Worm (Caenorhabditis elegans) whole organism, L4/young adult: ENCODE data around the gene C04H5.1.

Experiments
- W03F9.2 ChIP-seq: fragments of 150-350 bp; optimal IDR thresholded peaks from 2 replicates; lab custom pipeline; 2014; ENCODE audit warnings: missing biosample characterization, missing genetic modification characterization
- dao-5 ChIP-seq: sonication (generic microtip); optimal IDR thresholded peaks from 2 replicates; lab custom pipeline; 2016; ENCODE audit warnings: missing genotype, missing genetic modification characterization, moderate library complexity, missing compliant biosample characterization
- him-1 ChIP-seq: sonication (generic microtip); optimal IDR thresholded peaks from 2 replicates; lab custom pipeline; 2016; ENCODE audit warnings: missing genotype, missing genetic modification reagents, missing genetic modification characterization, missing compliant biosample characterization

C04H5.1 gene

DNA sequence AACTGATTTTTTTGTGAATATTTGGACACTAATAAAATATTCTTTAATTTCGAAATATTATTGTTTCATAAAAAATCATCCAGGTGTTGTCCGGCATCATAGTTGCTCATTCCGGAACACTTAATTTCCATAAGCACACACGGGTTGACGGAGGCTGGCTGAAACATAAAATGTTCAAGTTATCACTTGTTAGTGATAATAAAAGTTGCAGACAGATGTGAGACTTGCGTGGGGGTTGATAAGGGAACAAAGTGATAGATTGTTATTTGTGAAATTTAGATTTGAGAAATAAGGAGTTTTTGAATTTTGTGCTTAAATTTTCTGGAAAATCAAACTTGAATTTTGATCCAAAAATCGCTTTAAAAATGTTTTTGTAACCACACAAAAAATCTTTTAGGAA lies 23.9 kb upstream of the C04H5.1 start:
- TF ChIP-seq W03F9.2 (tag; lab: Kevin White, UChicago) (no peak), him-1 (tag; lab: Kevin White, UChicago) (no peak), dao-5 (tag; lab: Kevin White, UChicago) (no peak)

DNA sequence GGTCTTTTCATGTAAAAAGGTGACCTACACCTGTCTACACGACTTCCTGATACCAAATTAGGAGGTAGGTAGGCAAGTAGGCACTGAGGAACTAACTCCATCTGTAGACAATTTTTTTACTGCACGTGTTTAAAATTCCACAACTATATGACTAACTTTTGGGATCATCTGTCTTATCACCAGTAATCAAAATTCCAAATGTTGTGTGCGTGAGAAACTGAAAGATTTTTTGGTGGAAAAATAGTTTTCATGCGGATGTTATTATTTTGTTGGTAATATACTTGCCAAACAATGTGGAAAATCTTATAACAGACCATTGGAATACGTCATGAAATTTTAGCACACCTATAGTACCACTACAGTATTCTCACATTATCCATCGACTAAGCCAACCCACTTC lies 22.9 kb upstream of the C04H5.1 start, which contains the start of gene K10H10.13:
Gene K10H10.13, minus strand, starts transcription at position 101 of the 400 bp plus-strand sequence.
- TF ChIP-seq dao-5 (tag; lab: Kevin White, UChicago) (no peak), W03F9.2 (tag; lab: Kevin White, UChicago) (no peak), him-1 (tag; lab: Kevin White, UChicago) (no peak)

DNA sequence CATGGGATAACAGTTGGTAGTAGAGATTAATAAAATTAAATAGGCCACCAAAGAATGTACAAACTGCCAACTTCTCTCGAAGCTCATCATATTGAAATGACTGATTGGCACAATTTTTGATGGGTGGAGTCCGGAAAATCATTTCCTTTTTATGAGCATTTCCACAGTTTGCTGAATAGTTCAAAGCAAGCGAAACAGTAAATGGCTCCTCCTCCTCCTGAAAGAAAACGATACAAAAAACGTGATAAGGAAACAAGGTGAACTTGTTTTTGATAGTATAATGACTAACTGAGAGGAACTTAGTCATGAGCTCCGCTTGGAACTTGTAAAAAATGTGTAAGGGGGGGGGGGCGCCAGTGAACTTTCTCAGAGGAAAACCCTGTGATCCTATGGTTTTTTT lies 19.1 kb upstream of the C04H5.1 start, which contains the start of gene K10H10.9:
Gene K10H10.9, minus strand, starts transcription at position 101 of the 400 bp plus-strand sequence.
- TF ChIP-seq dao-5 (tag; lab: Kevin White, UChicago) (no peak), him-1 (tag; lab: Kevin White, UChicago) (no peak), W03F9.2 (tag; lab: Kevin White, UChicago) (no peak)

DNA sequence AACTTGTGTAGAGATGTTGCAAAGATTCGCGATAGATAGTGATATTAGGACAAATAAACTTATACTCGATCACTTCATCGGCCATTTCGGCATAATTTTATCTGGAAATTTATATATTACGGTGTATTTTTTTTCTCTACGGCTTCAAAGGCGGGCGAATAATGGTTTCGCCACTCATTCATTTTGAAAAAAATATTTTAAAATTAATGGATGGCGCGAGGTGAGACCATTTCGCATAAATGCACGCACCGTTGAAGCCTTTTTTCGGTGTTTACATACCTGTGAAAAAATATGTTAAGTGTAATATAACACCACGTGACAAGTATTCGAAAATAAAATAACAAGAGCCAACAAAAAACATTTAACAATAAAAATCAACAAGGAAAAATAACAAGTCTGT lies 12.1 kb upstream of the C04H5.1 start, which contains the start of gene btb-19:
Gene btb-19, minus strand, starts transcription at position 101 of the 400 bp plus-strand sequence.
- no peak for TF ChIP-seq W03F9.2 (tag; lab: Kevin White, UChicago)
- TF ChIP-seq dao-5 (tag; lab: Kevin White, UChicago) = no peak
- TF ChIP-seq him-1 (tag; lab: Kevin White, UChicago) = no peak

DNA sequence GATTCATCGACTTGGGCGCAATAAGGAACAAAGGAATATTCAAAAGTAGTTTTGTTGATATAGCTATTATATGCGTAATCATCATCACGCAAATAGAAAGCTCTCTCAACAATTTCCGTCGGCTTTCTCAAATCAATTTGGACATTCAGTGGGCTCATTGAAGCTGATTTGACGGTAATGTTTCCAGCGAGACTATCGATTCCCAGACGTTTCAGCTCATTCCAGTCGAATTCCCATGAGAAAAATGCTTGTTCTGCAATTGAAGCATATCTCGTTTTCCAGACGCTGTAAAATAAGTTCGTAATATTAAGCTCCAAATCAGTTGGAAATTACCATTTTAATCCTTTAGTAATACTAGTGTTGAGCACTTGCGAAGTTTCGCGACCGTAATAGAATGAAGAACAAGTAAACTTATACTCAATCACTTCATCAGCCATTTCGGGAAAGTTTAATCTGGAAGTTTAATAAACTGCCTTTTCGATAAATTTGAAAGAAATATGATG lies 11.0 kb upstream of the C04H5.1 start, which contains the start of gene btb-20:
Gene btb-20, minus strand, starts transcription at position 453 of the 503 bp plus-strand sequence.
- no peak for TF ChIP-seq W03F9.2 (tag; lab: Kevin White, UChicago)
- TF ChIP-seq dao-5 (tag; lab: Kevin White, UChicago) = no peak
- no peak for TF ChIP-seq him-1 (tag; lab: Kevin White, UChicago)

DNA sequence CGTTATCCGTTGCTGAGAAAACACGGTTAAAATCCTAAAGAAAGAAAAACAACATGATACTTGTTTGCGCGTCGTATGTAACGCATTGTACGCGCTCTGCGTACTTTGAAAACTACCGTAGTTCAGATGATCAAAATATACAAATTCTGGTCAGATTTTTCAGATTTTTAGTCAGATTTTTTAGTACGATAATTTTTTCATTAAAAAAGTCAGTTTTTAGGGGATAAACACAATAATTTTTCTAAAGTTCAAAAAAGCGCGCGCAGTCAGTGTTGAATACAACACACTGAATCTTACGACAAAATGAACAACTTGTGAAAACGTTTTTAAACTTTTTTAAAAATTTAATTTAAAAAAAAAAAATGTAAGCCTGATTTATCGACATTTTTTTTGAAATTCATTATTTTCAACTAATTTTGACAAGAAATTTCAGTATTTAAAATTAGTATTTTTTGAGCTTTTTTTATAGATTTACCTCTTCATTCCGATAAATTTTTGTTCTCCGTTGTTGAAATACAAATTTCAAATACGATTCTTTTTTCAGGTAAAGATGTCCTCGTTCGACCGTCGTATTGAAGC lies 10.4 kb upstream of the C04H5.1 start, which contains the start of gene pot-2:
Gene pot-2, plus strand, starts transcription at position 529 of the 579 bp plus-strand sequence.
- TF ChIP-seq dao-5 (tag; lab: Kevin White, UChicago) = no peak

DNA sequence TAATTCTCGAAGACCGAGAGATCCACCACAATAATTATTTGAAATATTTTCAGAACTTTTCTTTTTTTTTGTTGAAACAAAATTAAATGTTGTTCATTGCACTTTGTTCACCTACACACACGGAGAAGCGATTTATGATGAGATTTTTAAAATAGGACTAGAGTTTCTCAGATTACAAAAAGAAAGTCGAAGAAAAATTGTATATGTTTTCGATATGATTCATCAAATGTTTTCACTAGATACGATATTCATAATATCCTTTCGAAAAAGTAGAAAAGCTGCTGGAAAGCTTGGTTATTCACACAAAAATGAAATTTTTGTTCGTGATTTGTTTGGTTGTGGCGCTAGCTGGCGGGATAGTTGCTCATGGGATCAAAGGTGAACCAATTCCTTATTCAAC lies 9.1 kb upstream of the C04H5.1 start, which contains the start of gene F57C2.4:
Gene F57C2.4, plus strand, starts transcription at position 301 of the 400 bp plus-strand sequence.
- TF ChIP-seq dao-5 (tag; lab: Kevin White, UChicago) (no peak), him-1 (tag; lab: Kevin White, UChicago) (no peak), W03F9.2 (tag; lab: Kevin White, UChicago) (no peak)

DNA sequence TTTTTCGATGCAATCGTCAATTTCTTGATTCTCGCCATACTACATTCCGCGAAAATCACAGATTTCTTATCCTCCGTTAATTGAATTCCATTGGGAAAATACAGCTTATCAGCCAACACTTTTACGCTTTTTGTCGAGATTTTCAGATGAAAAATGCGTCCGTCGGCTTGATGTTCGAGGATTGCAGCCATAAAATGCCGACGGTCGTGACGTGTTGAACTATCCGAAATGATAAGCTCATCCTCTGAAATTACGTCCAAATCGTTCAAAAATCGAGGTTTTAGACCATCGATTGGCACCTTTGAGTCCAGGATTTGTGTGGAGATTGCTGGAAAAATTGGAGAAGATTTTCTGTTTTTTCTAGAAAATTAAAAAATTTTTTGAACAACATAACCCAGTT lies 7.0 kb upstream of the C04H5.1 start:
- no peak for TF ChIP-seq him-1 (tag; lab: Kevin White, UChicago)
- TF ChIP-seq W03F9.2 (tag; lab: Kevin White, UChicago) = no peak
- TF ChIP-seq dao-5 (tag; lab: Kevin White, UChicago) = no peak

DNA sequence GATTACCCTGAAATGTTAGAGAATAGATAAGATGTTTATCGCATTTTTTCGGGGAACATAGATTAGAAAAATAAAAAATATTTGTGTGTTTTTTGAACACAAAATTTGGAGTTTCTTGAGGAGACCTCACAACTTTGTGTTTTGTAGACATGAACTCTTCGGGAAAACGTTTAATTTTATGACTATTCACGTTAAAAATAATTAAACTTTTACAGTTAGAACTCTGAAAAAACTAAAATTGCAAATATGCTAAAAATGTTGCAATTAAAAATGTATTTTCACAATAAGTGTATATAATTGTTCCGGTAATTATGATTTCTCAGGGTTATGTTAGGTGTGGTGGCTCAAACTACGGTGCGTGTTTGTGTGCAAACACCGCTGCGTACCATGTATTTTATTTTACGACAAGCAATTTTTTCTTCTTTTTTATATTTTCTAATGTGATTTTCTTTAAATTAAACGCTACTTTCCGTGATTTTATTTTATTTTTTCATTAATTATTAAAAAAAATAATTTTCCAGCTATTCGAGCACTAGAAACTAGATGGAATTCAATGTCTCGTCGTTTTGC lies 5.8 kb upstream of the C04H5.1 start, which contains the start of the genes F57C2.5 and spat-1:
Gene F57C2.5, minus strand, starts transcription at position 7 of the 570 bp plus-strand sequence.
Gene spat-1, plus strand, starts transcription at position 520 of the 570 bp plus-strand sequence.
- TF ChIP-seq W03F9.2 (tag; lab: Kevin White, UChicago) (peak; percentile 71), him-1 (tag; lab: Kevin White, UChicago) (no peak), dao-5 (tag; lab: Kevin White, UChicago) (no peak)

DNA sequence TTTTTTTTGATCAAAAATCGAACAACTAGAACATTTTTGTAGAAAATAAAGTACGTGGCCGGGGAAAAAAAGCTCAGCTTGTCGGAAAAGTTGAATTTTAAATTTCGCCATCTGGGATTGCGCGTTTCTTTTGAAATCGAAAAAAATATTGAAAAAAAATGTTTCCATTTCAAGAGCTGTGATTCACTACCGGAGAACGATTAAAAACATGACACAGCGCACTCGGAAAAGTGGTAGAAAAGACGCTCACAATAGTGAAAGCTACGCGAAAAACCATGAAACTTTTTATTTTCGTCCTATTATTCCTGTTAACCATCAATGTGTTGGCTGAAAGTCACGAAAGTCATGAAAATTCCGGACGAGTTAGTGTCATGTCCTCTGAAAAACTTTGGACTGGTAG lies 3.6 kb downstream of the C04H5.1 start, which contains the start of the genes clec-147 and C04H5.7:
Gene clec-147, minus strand, starts transcription at position 101 of the 400 bp plus-strand sequence.
Gene C04H5.7, plus strand, starts transcription at position 219 of the 400 bp plus-strand sequence.
- no peak for TF ChIP-seq dao-5 (tag; lab: Kevin White, UChicago)
- no peak for TF ChIP-seq W03F9.2 (tag; lab: Kevin White, UChicago)
- TF ChIP-seq him-1 (tag; lab: Kevin White, UChicago) = no peak

DNA sequence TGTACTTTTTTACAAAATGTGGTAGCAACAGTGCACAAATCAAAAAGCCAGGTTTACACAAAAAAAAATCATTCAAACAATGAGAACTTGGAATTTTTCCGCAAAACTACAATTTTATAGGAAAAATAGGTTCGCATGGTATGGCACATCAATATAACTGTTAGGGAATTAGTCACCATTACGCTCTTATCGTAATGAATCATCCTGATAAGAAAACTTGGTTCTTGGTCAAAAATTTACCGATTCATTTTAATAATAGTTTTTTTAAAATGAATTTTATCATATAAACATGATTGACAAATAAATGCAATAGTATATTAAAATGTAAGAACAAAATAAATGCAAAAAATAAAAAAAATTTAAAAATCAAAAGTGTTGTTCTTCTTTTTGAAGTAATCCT lies 6.5 kb downstream of the C04H5.1 start:
- TF ChIP-seq W03F9.2 (tag; lab: Kevin White, UChicago) (no peak), dao-5 (tag; lab: Kevin White, UChicago) (no peak), him-1 (tag; lab: Kevin White, UChicago) (no peak)

DNA sequence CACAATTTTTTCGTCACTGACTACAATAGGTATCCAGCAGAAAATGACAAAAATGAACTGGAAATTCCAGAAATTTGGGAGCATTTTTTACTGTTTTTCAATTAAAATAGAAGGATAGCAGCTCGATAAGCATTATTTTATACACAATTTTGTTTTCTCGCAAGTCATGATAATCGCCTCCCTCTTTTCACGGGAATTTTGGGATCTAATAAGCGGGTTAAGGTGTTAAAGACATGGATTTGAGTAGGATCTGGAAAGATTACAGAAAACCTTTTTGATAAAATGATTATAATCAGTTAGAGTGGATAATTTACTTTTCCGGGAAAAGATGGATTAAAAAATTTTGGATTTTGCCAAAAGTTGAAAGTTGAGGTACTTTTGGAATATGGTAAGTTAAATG lies 14.6 kb downstream of the C04H5.1 start, which contains the start of gene gcy-29:
Gene gcy-29, minus strand, starts transcription at position 101 of the 400 bp plus-strand sequence.
- no peak for TF ChIP-seq dao-5 (tag; lab: Kevin White, UChicago)

DNA sequence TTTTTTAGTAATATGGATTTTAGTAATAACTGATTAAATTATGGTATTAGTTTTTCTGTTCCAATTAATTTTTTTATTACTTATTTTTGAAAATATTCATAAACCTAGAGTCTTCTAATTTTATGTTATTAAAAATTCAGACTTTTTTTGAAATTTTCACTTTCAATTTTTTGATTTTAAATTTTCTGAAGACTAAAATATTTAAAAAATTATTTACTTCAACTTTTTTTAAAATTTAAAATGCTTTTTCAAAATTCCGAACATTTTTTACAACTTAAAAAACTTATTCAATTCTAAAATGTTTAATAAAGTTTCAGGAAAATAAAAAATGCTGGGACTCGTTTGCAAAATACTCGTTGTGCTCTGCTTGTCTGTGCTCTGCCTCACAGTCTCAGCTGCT lies 16.5 kb downstream of the C04H5.1 start, which contains the start of gene nlp-41:
Gene nlp-41, plus strand, starts transcription at position 301 of the 400 bp plus-strand sequence.
- TF ChIP-seq dao-5 (tag; lab: Kevin White, UChicago) (no peak), W03F9.2 (tag; lab: Kevin White, UChicago) (no peak), him-1 (tag; lab: Kevin White, UChicago) (no peak)
